Fruit fly (Drosophila melanogaster) Kc167 (cell line): ENCODE results near the gene mIF2.

Experiments used
- Myc ChIP-seq: fragments of >200 bp; optimal IDR thresholded peaks from 2 replicates; lab custom pipeline; 2017; ENCODE audit warnings: missing external identifiers
- Sin3A ChIP-seq: fragments of >200 bp; optimal IDR thresholded peaks from 2 replicates; lab custom pipeline; 2018; ENCODE audit warnings: missing external identifiers
- h ChIP-seq: fragments of >200 bp; optimal IDR thresholded peaks from 3 replicates; lab custom pipeline; 2018; ENCODE audit warnings: missing external identifiers
- insv ChIP-seq: fragments of >200 bp; optimal IDR thresholded peaks from 3 replicates; lab custom pipeline; 2018; ENCODE audit warnings: missing external identifiers
- psq ChIP-seq: fragments of >200 bp; optimal IDR thresholded peaks from 2 replicates; lab custom pipeline; 2017; ENCODE audit warnings: missing external identifiers

- TF ChIP-seq insv (lab: Kevin White, UChicago) (no peak), h (lab: Kevin White, UChicago) (no peak), psq (lab: Kevin White, UChicago) (no peak), Myc (no peak), Sin3A (lab: Kevin White, UChicago) (no peak)
Measured at dm6 chr3R:28561320-28561831, 16.8 kb upstream of the mIF2 start.
